Worm (Caenorhabditis elegans): ENCODE data around the gene F10E9.11.
A peak's percentile ranks its signal among the peaks of the same experiment; 100 is the strongest.

Gene F10E9.11

ce11 chrIII:8319100-8319499, at the start of gene F10E9.11 (continued):
- peak; percentile 53 for TF ChIP-seq sdc-2 (tag; optimal IDR thresholded peaks at IDR 0.05)
- TF ChIP-seq nhr-232 (tag; optimal IDR thresholded peaks at IDR 0.05): no peak
- TF ChIP-seq pag-3 (tag; optimal IDR thresholded peaks at IDR 0.05; ENCODE audit: borderline replicate concordance): no peak
- TF ChIP-seq gmeb-2 (tag; optimal IDR thresholded peaks at IDR 0.05): peak; percentile 1
- no peak for TF ChIP-seq ama-1 (optimal IDR thresholded peaks at IDR 0.05)
- no peak for TF ChIP-seq nhr-11 (tag; optimal IDR thresholded peaks at IDR 0.05)
- peak; percentile 86 for TF ChIP-seq hlh-8 (tag; optimal IDR thresholded peaks at IDR 0.05)
- no peak for TF ChIP-seq elt-4 (tag; optimal IDR thresholded peaks at IDR 0.05)
- peak; percentile 50 for TF ChIP-seq ceh-18 (tag; optimal IDR thresholded peaks at IDR 0.05)
- TF ChIP-seq pax-1 (tag; optimal IDR thresholded peaks at IDR 0.05): peak; percentile 27
- TF ChIP-seq hlh-30 (tag; optimal IDR thresholded peaks at IDR 0.05; ENCODE audit: insufficient read depth): peak; percentile 13
- TF ChIP-seq ceh-45 (GFP tag; IDR thresholded peaks at IDR 0.05): no peak
- no peak for TF ChIP-seq odd-2 (tag; optimal IDR thresholded peaks at IDR 0.05)
- peak; percentile 41; the same call in 1 of the 2 replicates for TF ChIP-seq unc-3 (GFP tag; conservative IDR thresholded peaks at IDR 0.05)
- peak; percentile 33 for TF ChIP-seq unc-3 (tag; optimal IDR thresholded peaks at IDR 0.05)
- TF ChIP-seq pha-4 (tag; optimal IDR thresholded peaks at IDR 0.05): no peak

DNA sequence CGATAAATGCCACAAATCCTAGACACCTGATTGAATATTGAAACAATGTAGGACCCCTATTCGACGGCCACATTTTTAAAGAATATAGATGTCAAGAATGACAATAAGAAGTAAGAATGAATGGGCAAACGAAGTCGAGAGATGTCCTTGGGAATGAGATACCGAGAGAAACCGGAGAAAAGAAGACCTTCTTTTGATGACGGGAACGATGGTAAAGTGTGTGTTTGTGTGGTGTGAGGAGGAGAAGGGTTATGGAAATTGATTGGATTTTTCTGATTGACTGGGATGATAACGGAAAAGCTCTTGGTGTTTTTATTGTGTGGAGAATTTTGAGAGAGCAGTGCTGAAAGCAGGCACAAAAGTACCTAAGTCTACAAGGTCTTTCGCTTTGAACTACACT, 49.6 kb upstream of the F10E9.11 start, which contains the start of gene R05D3.9:
R05D3.9 (minus strand) TSS at position 101 of the 400 bp plus-strand sequence.
- TF ChIP-seq sox-2 (GFP tag; IDR thresholded peaks at IDR 0.05): no peak
- no peak for TF ChIP-seq che-1 (tag; optimal IDR thresholded peaks at IDR 0.05)
- TF ChIP-seq tbx-7 (tag; optimal IDR thresholded peaks at IDR 0.05): no peak
- TF ChIP-seq odd-2 (tag; optimal IDR thresholded peaks at IDR 0.05): no peak
- TF ChIP-seq unc-3 (GFP tag; conservative IDR thresholded peaks at IDR 0.05): no peak
- no peak for TF ChIP-seq unc-3 (tag; optimal IDR thresholded peaks at IDR 0.05)
- TF ChIP-seq mec-3 (tag; optimal IDR thresholded peaks at IDR 0.05; ENCODE audit: borderline replicate concordance): no peak
- TF ChIP-seq ahr-1 (tag; optimal IDR thresholded peaks at IDR 0.05): no peak
- no peak for TF ChIP-seq nfya-1 (tag; optimal IDR thresholded peaks at IDR 0.05)

- TF ChIP-seq madf-2 (tag; optimal IDR thresholded peaks at IDR 0.05) (no peak), mec-3 (tag; optimal IDR thresholded peaks at IDR 0.05; ENCODE audit: borderline replicate concordance) (no peak), syd-9 (tag; optimal IDR thresholded peaks at IDR 0.05) (no peak), npax-4 (tag; optimal IDR thresholded peaks at IDR 0.05) (no peak), eyg-1 (tag; optimal IDR thresholded peaks at IDR 0.05) (no peak), ceh-22 (tag; optimal IDR thresholded peaks at IDR 0.05) (no peak), hlh-15 (tag; optimal IDR thresholded peaks at IDR 0.05) (no peak), hlh-8 (tag; optimal IDR thresholded peaks at IDR 0.05) (no peak), K09A11.1 (tag; optimal IDR thresholded peaks at IDR 0.05; ENCODE audit: insufficient read depth) (no peak), lim-6 (tag; optimal IDR thresholded peaks at IDR 0.05) (no peak), ceh-14 (tag; optimal IDR thresholded peaks at IDR 0.05) (no peak)
These were observed 44.4 kb upstream of the F10E9.11 start, which contains the start of gene R05D3.3 for ce11 chrIII:8363253-8364061. TSS of gene R05D3.3 (plus strand) at chrIII:8364011.

- TF ChIP-seq hlh-30 (tag; optimal IDR thresholded peaks at IDR 0.05; ENCODE audit: insufficient read depth) (peak; percentile 40), dve-1 (tag; optimal IDR thresholded peaks at IDR 0.05) (peak; percentile 44), pha-4 (tag; optimal IDR thresholded peaks at IDR 0.05) (no peak), pax-1 (tag; optimal IDR thresholded peaks at IDR 0.05) (peak; percentile 47), odd-2 (tag; optimal IDR thresholded peaks at IDR 0.05) (no peak), nfya-1 (tag; optimal IDR thresholded peaks at IDR 0.05) (peak; percentile 71), K09A11.1 (tag; optimal IDR thresholded peaks at IDR 0.05; ENCODE audit: insufficient read depth) (peak; percentile 13), unc-42 (tag; optimal IDR thresholded peaks at IDR 0.05) (peak; percentile 53), ceh-31 (tag; optimal IDR thresholded peaks at IDR 0.05) (peak; percentile 49), pag-3 (tag; optimal IDR thresholded peaks at IDR 0.05; ENCODE audit: borderline replicate concordance) (no peak), unc-55 (GFP tag; optimal IDR thresholded peaks at IDR 0.05) (peak; percentile 52), rnt-1 (tag; optimal IDR thresholded peaks at IDR 0.05) (peak; percentile 46), hlh-6 (tag; optimal IDR thresholded peaks at IDR 0.05) (no peak), ceh-18 (tag; optimal IDR thresholded peaks at IDR 0.05) (peak; percentile 35), ceh-30 (tag; optimal IDR thresholded peaks at IDR 0.05) (peak; percentile 15)
These were observed 39.2 kb upstream of the F10E9.11 start, which contains the start of the genes R05D3.8 and rfp-1 for ce11 chrIII:8358213-8358672. TSS of gene R05D3.8 (minus strand) at chrIII:8358327. TSS of gene rfp-1 (plus strand) at chrIII:8358622.

Data from whole organism, late embryonic.